Worm (Caenorhabditis elegans): ENCODE results near the gene aagr-2.
A peak's percentile ranks its signal among the peaks of the same experiment; 100 is the strongest.

The aagr-2 gene

DNA sequence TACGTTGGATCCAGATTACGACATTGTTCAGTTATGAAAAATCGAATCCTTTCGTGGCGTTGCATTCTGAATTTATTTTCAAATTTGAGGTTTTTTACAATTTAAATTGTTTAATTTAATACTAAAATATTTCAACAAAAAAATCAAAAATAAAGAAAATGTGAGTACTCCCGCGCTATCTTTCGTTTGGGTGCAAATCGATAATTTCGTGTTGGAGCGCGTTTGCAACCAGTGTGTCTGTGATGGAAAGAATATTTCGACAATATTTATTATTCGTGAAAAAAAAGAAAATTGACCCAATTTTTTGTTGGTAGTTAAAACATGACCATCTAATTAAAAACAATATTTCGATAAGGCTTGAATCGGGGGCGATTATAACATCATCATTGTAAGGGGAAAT, 23.0 kb downstream of the aagr-2 start, which contains the start of gene R05F9.9 (continued):
- TF ChIP-seq F57C9.4 (tag; optimal IDR thresholded peaks at IDR 0.05) (no peak), ztf-3 (GFP tag; optimal IDR thresholded peaks at IDR 0.05) (no peak), athp-1 (tag; optimal IDR thresholded peaks at IDR 0.05) (no peak), F49E8.2 (tag; optimal IDR thresholded peaks at IDR 0.05; ENCODE audit: insufficient read depth) (no peak), hmg-20 (GFP tag; IDR thresholded peaks at IDR 0.05) (no peak), lin-40 (tag; optimal IDR thresholded peaks at IDR 0.05) (peak; percentile 8), ztf-26 (tag; optimal IDR thresholded peaks at IDR 0.05) (peak; percentile 37), F39B2.1 (GFP tag; IDR thresholded peaks at IDR 0.05) (0 out of 2 replicates have a peak, but pooled peaks have one; percentile 15), snpc-1.1 (tag; optimal IDR thresholded peaks at IDR 0.05; ENCODE audit: insufficient read depth) (no peak), lin-54 (GFP tag; optimal IDR thresholded peaks at IDR 0.05) (peak; percentile 59), cebp-2 (GFP tag; IDR thresholded peaks at IDR 0.05) (no peak), ekl-4 (GFP tag; IDR thresholded peaks at IDR 0.05) (peak; percentile 50), ets-4 (GFP tag; optimal IDR thresholded peaks at IDR 0.05) (no peak), Y95B8A.8 (GFP tag; IDR thresholded peaks at IDR 0.05) (peak; percentile 62; the same call in 1 of the 2 replicates), cebp-1 (GFP tag; IDR thresholded peaks at IDR 0.05) (no peak), cebp-1 (tag; optimal IDR thresholded peaks at IDR 0.05) (peak; percentile 57), ceh-79 (tag; optimal IDR thresholded peaks at IDR 0.05) (peak; percentile 12), let-607 (tag; optimal IDR thresholded peaks at IDR 0.05) (no peak), F57A8.1 (GFP tag; optimal IDR thresholded peaks at IDR 0.05) (no peak), nhr-120 (GFP tag; IDR thresholded peaks at IDR 0.05) (no peak), mxl-1 (tag; optimal IDR thresholded peaks at IDR 0.05) (peak; percentile 27), madf-10 (tag; optimal IDR thresholded peaks at IDR 0.05) (peak; percentile 21), Y53F4B.3 (GFP tag; IDR thresholded peaks at IDR 0.05) (no peak), lsl-1 (GFP tag; optimal IDR thresholded peaks at IDR 0.05) (peak; percentile 25), C06A6.2 (GFP tag; conservative IDR thresholded peaks at IDR 0.05) (no peak), dox-1 (GFP tag; IDR thresholded peaks at IDR 0.05) (no peak), sea-2 (GFP tag; IDR thresholded peaks at IDR 0.05) (no peak), repo-1 (tag; optimal IDR thresholded peaks at IDR 0.05) (peak; percentile 56), efl-1 (GFP tag; optimal IDR thresholded peaks at IDR 0.05) (peak; percentile 39), rpc-1 (optimal IDR thresholded peaks at IDR 0.05) (no peak), rpc-1 (tag; optimal IDR thresholded peaks at IDR 0.05) (no peak), lin-26 (GFP tag; IDR thresholded peaks at IDR 0.05) (no peak), gei-17 (GFP tag; optimal IDR thresholded peaks at IDR 0.05) (peak; percentile 28), F33H1.4 (GFP tag; IDR thresholded peaks at IDR 0.05) (peak; percentile 6; the same call in 1 of the 2 replicates), atf-7 (tag; optimal IDR thresholded peaks at IDR 0.05) (peak; percentile 46), him-1 (tag; optimal IDR thresholded peaks at IDR 0.05) (no peak), nhr-179 (tag; optimal IDR thresholded peaks at IDR 0.05) (no peak), ztf-22 (GFP tag; optimal IDR thresholded peaks at IDR 0.05) (no peak), hmg-1.2 (GFP tag; IDR thresholded peaks at IDR 0.05) (no peak), C17E4.6 (GFP tag; IDR thresholded peaks at IDR 0.05) (no peak), hrde-1 (tag; optimal IDR thresholded peaks at IDR 0.05; ENCODE audit: borderline replicate concordance) (no peak), ztf-6 (GFP tag; IDR thresholded peaks at IDR 0.05) (no peak), ceh-91 (GFP tag; IDR thresholded peaks at IDR 0.05) (no peak), nhr-80 (tag; optimal IDR thresholded peaks at IDR 0.05) (peak; percentile 17), ccch-3 (GFP tag; optimal IDR thresholded peaks at IDR 0.05) (no peak), madf-6 (GFP tag; IDR thresholded peaks at IDR 0.05) (peak; percentile 51), snpc-3.4 (tag; optimal IDR thresholded peaks at IDR 0.05) (no peak), hsf-1 (GFP tag; IDR thresholded peaks at IDR 0.05) (peak; percentile 66), attf-3 (GFP tag; conservative IDR thresholded peaks at IDR 0.05) (no peak)

Data from whole organism, young adult.